In genomic region chrV:13170497-13170896, ce11 we compare ENCODE assay signal across 3 worm cellular contexts.
A peak's percentile ranks its signal among the peaks of the same experiment; 100 is the strongest.
TF ChIP-seq lines count a peak whose summit lies in the region.

No protein-coding gene starts in this region.

TF ChIP-seq in whole organism, L1 larva, 84 proteins besides CTCF, POLR2A, EP300 and RAD21:
- TF ChIP-seq nhr-76 (tag; optimal IDR thresholded peaks at IDR 0.05; lab: Kevin White, UChicago): no peak
- peak; percentile 21 for TF ChIP-seq blmp-1 (tag; optimal IDR thresholded peaks at IDR 0.05; lab: Kevin White, UChicago)
- TF ChIP-seq lin-14 (GFP tag; optimal IDR thresholded peaks at IDR 0.05; lab: Kevin White, UChicago): peak; percentile 40
TF ChIP-seq in whole organism, L1 larva: peak in this region for 2.

TF ChIP-seq in whole organism, late embryonic, 69 proteins besides CTCF, POLR2A, EP300 and RAD21:
- peak; percentile 32 for TF ChIP-seq ceh-14 (tag; optimal IDR thresholded peaks at IDR 0.05; lab: Kevin White, UChicago)
- TF ChIP-seq ceh-31 (tag; optimal IDR thresholded peaks at IDR 0.05; lab: Kevin White, UChicago): peak; percentile 0
- peak; percentile 74 for TF ChIP-seq unc-42 (tag; optimal IDR thresholded peaks at IDR 0.05; lab: Kevin White, UChicago)
- no peak for TF ChIP-seq C38D4.7 (GFP tag; optimal IDR thresholded peaks at IDR 0.05; lab: Kevin White, UChicago)

TF ChIP-seq in whole organism, mixed stage, embryonic, 35 proteins besides CTCF, POLR2A, EP300 and RAD21:
- TF ChIP-seq nhr-2 (tag; optimal IDR thresholded peaks at IDR 0.05; lab: Kevin White, UChicago) (no peak), ceh-43 (GFP tag; optimal IDR thresholded peaks at IDR 0.05; lab: Kevin White, UChicago) (no peak), ces-1 (GFP tag; optimal IDR thresholded peaks at IDR 0.05; lab: Kevin White, UChicago) (peak; percentile 82)
